Worm (Caenorhabditis elegans): ENCODE data around the gene K02A6.3.

The K02A6.3 gene

DNA sequence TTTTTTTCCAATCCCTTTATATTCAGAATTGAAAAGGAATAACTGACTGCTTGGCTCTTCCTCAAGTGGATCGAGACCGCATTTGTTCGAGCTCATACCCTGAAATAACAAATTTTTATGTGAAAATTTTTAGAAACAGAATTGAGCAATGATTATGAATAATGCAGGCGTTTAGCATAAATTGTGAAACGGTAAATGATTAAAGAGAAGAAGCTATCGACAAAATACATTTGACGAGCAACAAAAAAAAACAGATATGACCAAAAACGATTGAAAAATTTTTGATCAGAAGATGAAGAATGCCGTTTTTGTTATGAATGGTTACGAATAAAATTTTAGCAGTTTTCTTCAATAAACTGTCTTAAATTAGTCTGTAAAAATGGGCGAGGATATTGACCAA, 28.0 kb downstream of the K02A6.3 start, which contains the start of gene C17H11.6:
C17H11.6 (minus strand) TSS at position 101 of the 400 bp plus-strand sequence.
- TF ChIP-seq K12H6.12 (tag; optimal IDR thresholded peaks at IDR 0.05) = no peak
- TF ChIP-seq ccch-3 (GFP tag; optimal IDR thresholded peaks at IDR 0.05) = no peak
- TF ChIP-seq gei-17 (GFP tag; optimal IDR thresholded peaks at IDR 0.05) = no peak
- no peak for TF ChIP-seq zim-3 (tag; optimal IDR thresholded peaks at IDR 0.05)
- TF ChIP-seq nfya-2 (GFP tag; IDR thresholded peaks at IDR 0.05) = no peak
- TF ChIP-seq nfya-1 (tag; optimal IDR thresholded peaks at IDR 0.05; ENCODE audit: borderline replicate concordance, insufficient read depth) = no peak

ce11 chrX:8201210-8201609, 30.5 kb downstream of the K02A6.3 start:
- no peak for TF ChIP-seq ets-4 (GFP tag; optimal IDR thresholded peaks at IDR 0.05)
- peak; percentile 23 for TF ChIP-seq ceh-27 (GFP tag; optimal IDR thresholded peaks at IDR 0.05)

DNA sequence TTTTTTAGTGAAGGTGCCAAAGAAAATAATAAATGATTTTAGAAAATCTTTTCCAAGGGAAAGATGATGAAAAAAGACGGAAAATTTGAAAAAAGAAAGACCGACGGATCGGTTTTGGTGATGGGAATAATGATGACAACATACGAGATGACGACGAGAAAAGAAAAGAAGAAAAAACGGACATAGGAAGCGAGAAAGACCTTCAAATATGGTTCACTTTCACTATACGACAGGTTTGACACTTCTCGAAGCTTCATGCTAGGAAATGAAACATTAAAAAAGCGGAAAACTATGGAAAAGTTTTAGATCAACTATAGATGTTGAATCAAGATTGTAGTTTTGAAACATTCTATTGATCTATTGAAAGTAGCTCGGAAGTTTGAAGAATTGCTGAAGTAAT, 31.5 kb downstream of the K02A6.3 start:
- TF ChIP-seq athp-1 (tag; optimal IDR thresholded peaks at IDR 0.05) = no peak
- TF ChIP-seq madf-10 (tag; optimal IDR thresholded peaks at IDR 0.05) = no peak
- no peak for TF ChIP-seq rec-8 (tag; optimal IDR thresholded peaks at IDR 0.05)
- TF ChIP-seq sea-2 (GFP tag; IDR thresholded peaks at IDR 0.05) = no peak
- no peak for TF ChIP-seq ccch-3 (GFP tag; optimal IDR thresholded peaks at IDR 0.05)
- no peak for TF ChIP-seq B0019.2 (GFP tag; conservative IDR thresholded peaks at IDR 0.05)
- no peak for TF ChIP-seq F10E7.11 (tag; optimal IDR thresholded peaks at IDR 0.05)
- no peak for TF ChIP-seq Y95B8A.8 (GFP tag; IDR thresholded peaks at IDR 0.05)

- TF ChIP-seq tbp1 (GFP tag; optimal IDR thresholded peaks at IDR 0.05) (peak; percentile 7), sptf-2 (GFP tag; optimal IDR thresholded peaks at IDR 0.05) (no peak), ztf-22 (GFP tag; optimal IDR thresholded peaks at IDR 0.05) (no peak), somi-1 (GFP tag; optimal IDR thresholded peaks at IDR 0.05) (no peak), rpc-1 (optimal IDR thresholded peaks at IDR 0.05) (no peak), rpc-1 (tag; optimal IDR thresholded peaks at IDR 0.05) (no peak), let-607 (tag; optimal IDR thresholded peaks at IDR 0.05) (peak; percentile 53 to 65), him-1 (tag; optimal IDR thresholded peaks at IDR 0.05) (no peak), ztf-28 (GFP tag; IDR thresholded peaks at IDR 0.05) (no peak), cebp-1 (GFP tag; IDR thresholded peaks at IDR 0.05) (no peak), cebp-1 (tag; optimal IDR thresholded peaks at IDR 0.05) (peak; percentile 16), ceh-40 (GFP tag; IDR thresholded peaks at IDR 0.05) (no peak), bed-2 (GFP tag; IDR thresholded peaks at IDR 0.05) (no peak), akir-1 (GFP tag; optimal IDR thresholded peaks at IDR 0.05) (no peak), nhr-80 (tag; optimal IDR thresholded peaks at IDR 0.05) (peak; percentile 59)
These were observed 38.5 kb downstream of the K02A6.3 start for ce11 chrX:8193213-8193612.

ce11 chrX:8185037-8185436, 46.7 kb downstream of the K02A6.3 start, which contains the start of gene C17H11.5:
Gene C17H11.5 (minus strand): TSS chrX:8185137.
- no peak for TF ChIP-seq ceh-40 (GFP tag; IDR thresholded peaks at IDR 0.05)
- TF ChIP-seq ztf-28 (GFP tag; IDR thresholded peaks at IDR 0.05) = no peak
- TF ChIP-seq dpl-1 (GFP tag; optimal IDR thresholded peaks at IDR 0.05) = no peak
- no peak for TF ChIP-seq F39B2.1 (GFP tag; IDR thresholded peaks at IDR 0.05)
- no peak for TF ChIP-seq hsf-1 (GFP tag; IDR thresholded peaks at IDR 0.05)
- no peak for TF ChIP-seq rec-8 (tag; optimal IDR thresholded peaks at IDR 0.05)
- TF ChIP-seq fkh-3 (tag; optimal IDR thresholded peaks at IDR 0.05) = no peak
- no peak for TF ChIP-seq mes-4 (tag; optimal IDR thresholded peaks at IDR 0.05)
- TF ChIP-seq nhr-120 (GFP tag; IDR thresholded peaks at IDR 0.05) = no peak
- TF ChIP-seq pha-4 (tag; optimal IDR thresholded peaks at IDR 0.05) = no peak
- TF ChIP-seq cebp-2 (GFP tag; IDR thresholded peaks at IDR 0.05) = no peak
- TF ChIP-seq B0019.2 (GFP tag; conservative IDR thresholded peaks at IDR 0.05) = no peak
- no peak for TF ChIP-seq Y79H2A.3 (GFP tag; conservative IDR thresholded peaks at IDR 0.05)
- TF ChIP-seq mxl-1 (tag; optimal IDR thresholded peaks at IDR 0.05) = no peak
- TF ChIP-seq mcd-1 (GFP tag; IDR thresholded peaks at IDR 0.05) = no peak

Data from whole organism, young adult.